Worm (Caenorhabditis elegans) whole organism, L3 larva: Measurements from ENCODE around the gene R144.10.
A peak's percentile ranks its signal among the peaks of the same experiment; 100 is the strongest.

Experiments used
- ceh-16 ChIP-seq: sonication (generic microtip); optimal IDR thresholded peaks from 2 replicates; lab custom pipeline; 2017; ENCODE audit warnings: missing biosample characterization, missing genetic modification characterization
- daf-12 ChIP-seq: fragments of 150-350 bp; optimal IDR thresholded peaks from 2 replicates; lab custom pipeline; 2014; ENCODE audit warnings: missing biosample characterization, missing genetic modification reagents, missing genetic modification characterization
- elt-3 ChIP-seq, 3 experiments: fragments of 150-350 bp in 1 of 3; sonication (generic microtip) in 2 of 3; optimal IDR thresholded peaks; 2 replicates in 2 of 3; 4 replicates in 1 of 3; lab custom pipeline; 2014 to 2017; ENCODE audit warnings: missing biosample characterization in 3 of 3, missing genetic modification characterization in 3 of 3
- hmg-11 ChIP-seq: sonication (generic microtip); optimal IDR thresholded peaks from 2 replicates; lab custom pipeline; 2016; ENCODE audit warnings: missing genetic modification characterization, missing compliant biosample characterization
- mml-1 ChIP-seq: fragments of 150-350 bp; sonication (generic microtip); optimal IDR thresholded peaks from 3 replicates; lab custom pipeline; 2014; ENCODE audit warnings: missing biosample characterization, missing genetic modification characterization
- nfya-1 ChIP-seq: sonication (generic microtip); optimal IDR thresholded peaks from 2 replicates; lab custom pipeline; 2017; ENCODE audit warnings: missing genetic modification characterization, mild to moderate bottlenecking, missing compliant biosample characterization, antibody characterized with exemption, moderate library complexity; ENCODE audit not compliant: insufficient read depth
- nhr-12 ChIP-seq: fragments of 150-350 bp; optimal IDR thresholded peaks from 2 replicates; lab custom pipeline; 2014; ENCODE audit warnings: missing biosample characterization, missing genetic modification characterization
- nhr-28 ChIP-seq: fragments of 150-350 bp; optimal IDR thresholded peaks from 2 replicates; lab custom pipeline; 2014; ENCODE audit warnings: missing biosample characterization, missing genetic modification characterization
- tbx-2 ChIP-seq: sonication (generic microtip); optimal IDR thresholded peaks from 2 replicates; lab custom pipeline; 2016; ENCODE audit warnings: mild to moderate bottlenecking, missing genetic modification characterization, missing compliant biosample characterization
- unc-62 ChIP-seq: fragments of 150-350 bp; sonication (generic microtip); optimal IDR thresholded peaks from 4 replicates; lab custom pipeline; 2014; ENCODE audit warnings: missing biosample characterization, missing genetic modification reagents, missing genetic modification characterization

- peak in 1 of 3 experiments; percentile 13 for TF ChIP-seq elt-3 (tag; optimal IDR thresholded peaks at IDR 0.05; lab: Kevin White, UChicago)
- no peak for TF ChIP-seq ceh-16 (tag; lab: Kevin White, UChicago)
- TF ChIP-seq unc-62 (GFP tag; lab: Kevin White, UChicago), result no peak
- peak; percentile 63 for TF ChIP-seq hmg-11 (tag; lab: Kevin White, UChicago)
- TF ChIP-seq mml-1 (tag; lab: Kevin White, UChicago), result no peak
- peak; percentile 70 for TF ChIP-seq tbx-2 (tag; lab: Kevin White, UChicago)
- no peak for TF ChIP-seq nhr-28 (tag; lab: Kevin White, UChicago)
- peak; percentile 92 for TF ChIP-seq nfya-1 (tag; lab: Kevin White, UChicago)
- TF ChIP-seq daf-12 (tag; lab: Kevin White, UChicago), result no peak
- TF ChIP-seq nhr-12 (tag; lab: Kevin White, UChicago), result no peak
Measured at ce11 chrIII:4962886-4963285, 39.2 kb downstream of the R144.10 start, which contains the start of gene C27F2.9.
